Fruit fly (Drosophila melanogaster) whole organism, prepupa: ENCODE data around the gene CG31800.

Source experiments
- Blimp-1 ChIP-seq: fragments of 200-800 bp; sonication (Bioruptor generic); optimal IDR thresholded peaks from 3 replicates; lab custom pipeline; 2017; ENCODE audit warnings: missing biosample characterization, missing genetic modification characterization, mild to moderate bottlenecking, moderate library complexity, missing genetic modification reagents
- Hr38 ChIP-seq: sonication (Bioruptor generic); optimal IDR thresholded peaks from 2 replicates; lab custom pipeline; 2016; ENCODE audit warnings: missing biosample characterization, missing genetic modification characterization

- TF ChIP-seq Blimp-1 (GFP tag; lab: Kevin White, UChicago) (no peak), Hr38 (GFP tag; lab: Kevin White, UChicago) (no peak)
These were observed 7.7 kb downstream of the CG31800 start for dm6 chr2L:19026491-19027197.
